Worm (Caenorhabditis elegans) whole organism, L1 larva: ENCODE measurements around the gene fbxa-160.

Source experiments
- C16A3.4 ChIP-seq: fragments of 150-350 bp; optimal IDR thresholded peaks from 2 replicates; lab custom pipeline; 2014; ENCODE audit warnings: missing biosample characterization, missing genetic modification characterization
- C34B4.2 ChIP-seq: sonication (generic microtip); optimal IDR thresholded peaks from 2 replicates; lab custom pipeline; 2017; ENCODE audit warnings: mild to moderate bottlenecking, missing genetic modification characterization, missing compliant biosample characterization
- Y116A8C.19 ChIP-seq: sonication (generic microtip); optimal IDR thresholded peaks from 2 replicates; lab custom pipeline; 2016; ENCODE audit warnings: missing compliant biosample characterization, missing genetic modification characterization, borderline replicate concordance
- aha-1 ChIP-seq: fragments of 150-350 bp; optimal IDR thresholded peaks from 2 replicates; lab custom pipeline; 2014; ENCODE audit warnings: missing biosample characterization, missing genetic modification characterization
- aly-2 ChIP-seq: fragments of 150-350 bp; optimal IDR thresholded peaks from 2 replicates; lab custom pipeline; 2014; ENCODE audit warnings: missing biosample characterization, missing genetic modification characterization
- blmp-1 ChIP-seq: fragments of 150-350 bp; optimal IDR thresholded peaks from 2 replicates; lab custom pipeline; 2014; ENCODE audit warnings: missing biosample characterization, missing genetic modification characterization
- ceh-8 ChIP-seq: fragments of 200-800 bp; sonication (Bioruptor generic); optimal IDR thresholded peaks from 2 replicates; lab custom pipeline; 2018; ENCODE audit warnings: mild to moderate bottlenecking, missing genetic modification characterization, moderate library complexity, missing compliant biosample characterization
- ceh-82 ChIP-seq, 3 experiments: fragments of 150-350 bp in 1 of 3; sonication (generic microtip) in 2 of 3; optimal IDR thresholded peaks; 2 replicates each; lab custom pipeline; 2014 to 2017; ENCODE audit warnings: missing biosample characterization in 3 of 3, missing genetic modification characterization in 3 of 3
- ceh-90 ChIP-seq: sonication (generic microtip); optimal IDR thresholded peaks from 2 replicates; lab custom pipeline; 2016; ENCODE audit warnings: missing genetic modification characterization, missing compliant biosample characterization
- ces-1 ChIP-seq: fragments of 150-350 bp; optimal IDR thresholded peaks from 2 replicates; lab custom pipeline; 2014; ENCODE audit warnings: missing biosample characterization, missing genetic modification reagents, missing genetic modification characterization
- dpl-1 ChIP-seq, 3 experiments: fragments of 150-350 bp in 2 of 3; sonication (generic microtip) in 1 of 3; optimal IDR thresholded peaks; 2 replicates each; lab custom pipeline; 2014 to 2017; ENCODE audit warnings: missing biosample characterization in 3 of 3, missing genetic modification characterization in 3 of 3, missing genetic modification reagents in 3 of 3
- efl-1 ChIP-seq, 4 experiments: fragments of 150-350 bp; optimal IDR thresholded peaks in 3 of 4; peaks in 1 of 4; 1 replicate in 1 of 4; 2 replicates in 3 of 4; lab custom pipeline; 2014; ENCODE audit warnings: missing biosample characterization in 2 of 4, missing genetic modification characterization in 2 of 4, missing genetic modification reagents in 2 of 4
- efl-3 ChIP-seq: fragments of 200-800 bp; sonication (Bioruptor generic); optimal IDR thresholded peaks from 2 replicates; lab custom pipeline; 2018; ENCODE audit warnings: mild to moderate bottlenecking, missing genetic modification characterization, missing compliant biosample characterization
- elt-2 ChIP-seq: sonication (generic microtip); optimal IDR thresholded peaks from 2 replicates; lab custom pipeline; 2016; ENCODE audit warnings: missing genetic modification characterization, mild to moderate bottlenecking, inconsistent platforms, missing compliant biosample characterization, missing genetic modification reagents
- elt-3 ChIP-seq, 6 experiments: fragments of 150-350 bp in 1 of 6; sonication (generic microtip); optimal IDR thresholded peaks; 2 replicates each; lab custom pipeline; 2017 to 2018; ENCODE audit warnings: missing biosample characterization in 6 of 6, missing genetic modification characterization in 6 of 6, inconsistent platforms in 1 of 6
- ets-5 ChIP-seq: fragments of 200-800 bp; sonication (Bioruptor generic); IDR thresholded peaks from 2 replicates; pipeline ENCODE4 v1.3.6; 2022; ENCODE audit warnings: missing genetic modification characterization, missing compliant biosample characterization
- fkh-10 ChIP-seq: sonication (generic microtip); optimal IDR thresholded peaks from 2 replicates; lab custom pipeline; 2017; ENCODE audit warnings: missing biosample characterization, missing genetic modification reagents, missing genetic modification characterization
- fkh-4 ChIP-seq: sonication (generic microtip); optimal IDR thresholded peaks from 2 replicates; lab custom pipeline; 2016; ENCODE audit warnings: missing compliant biosample characterization, missing genetic modification characterization, borderline replicate concordance
- fos-1 ChIP-seq: fragments of 150-350 bp; optimal IDR thresholded peaks from 2 replicates; lab custom pipeline; 2014; ENCODE audit warnings: missing biosample characterization, missing genetic modification characterization
- grh-1 ChIP-seq: fragments of 200-800 bp; sonication (Bioruptor generic); IDR thresholded peaks from 2 replicates; pipeline ENCODE4 v1.3.6; 2022; ENCODE audit warnings: missing genetic modification reagents, missing genetic modification characterization, missing compliant biosample characterization
- hpl-2 ChIP-seq: fragments of 150-350 bp; optimal IDR thresholded peaks from 2 replicates; lab custom pipeline; 2014; ENCODE audit warnings: missing biosample characterization, missing genetic modification reagents, missing genetic modification characterization
- isw-1 ChIP-seq: fragments of 200-800 bp; sonication (Bioruptor generic); IDR thresholded peaks from 2 replicates; pipeline ENCODE4 v1.3.6; 2022; ENCODE audit warnings: missing genetic modification characterization, missing compliant biosample characterization
- jun-1 ChIP-seq: fragments of 150-350 bp; optimal IDR thresholded peaks from 2 replicates; lab custom pipeline; 2014; ENCODE audit warnings: missing biosample characterization, missing genetic modification reagents, missing genetic modification characterization
- lin-14 ChIP-seq: fragments of 200-800 bp; sonication (Bioruptor generic); optimal IDR thresholded peaks from 2 replicates; lab custom pipeline; 2018; ENCODE audit warnings: mild to moderate bottlenecking, missing genetic modification characterization, moderate library complexity, missing compliant biosample characterization
- lin-15B ChIP-seq: fragments of 150-350 bp; sonication (generic microtip); optimal IDR thresholded peaks from 3 replicates; lab custom pipeline; 2014; ENCODE audit warnings: missing biosample characterization, missing genetic modification characterization
- lin-35 ChIP-seq, 2 experiments: fragments of 150-350 bp; optimal IDR thresholded peaks; 2 replicates each; lab custom pipeline; 2014; ENCODE audit warnings: missing biosample characterization in 2 of 2, missing genetic modification characterization in 2 of 2, missing genetic modification reagents in 2 of 2
- lir-3 ChIP-seq: sonication (generic microtip); optimal IDR thresholded peaks from 2 replicates; lab custom pipeline; 2016; ENCODE audit warnings: mild to moderate bottlenecking, missing genetic modification characterization, moderate library complexity, missing compliant biosample characterization; ENCODE audit not compliant: poor library complexity
- lsy-2 ChIP-seq, 2 experiments: fragments of 150-350 bp; optimal IDR thresholded peaks; 2 replicates each; lab custom pipeline; 2014; ENCODE audit warnings: missing biosample characterization in 2 of 2, missing genetic modification characterization in 2 of 2
- mdl-1 ChIP-seq, 2 experiments: fragments of 150-350 bp; optimal IDR thresholded peaks; 2 replicates each; lab custom pipeline; 2014 to 2017; ENCODE audit warnings: missing biosample characterization in 2 of 2, missing genetic modification characterization in 2 of 2, inconsistent platforms in 1 of 2
- mef-2 ChIP-seq: fragments of 150-350 bp; optimal IDR thresholded peaks from 2 replicates; lab custom pipeline; 2014; ENCODE audit warnings: missing biosample characterization, missing genetic modification characterization
- mep-1 ChIP-seq: fragments of 150-350 bp; optimal IDR thresholded peaks from 2 replicates; lab custom pipeline; 2014; ENCODE audit warnings: missing biosample characterization, missing genetic modification characterization
- nhr-11 ChIP-seq: fragments of 150-350 bp; optimal IDR thresholded peaks from 2 replicates; lab custom pipeline; 2014; ENCODE audit warnings: missing biosample characterization, missing genetic modification characterization
- nhr-19 ChIP-seq: fragments of 200-800 bp; sonication (Bioruptor generic); conservative IDR thresholded peaks from 2 replicates; pipeline ENCODE4 v1.3.6; 2022; ENCODE audit warnings: missing genetic modification characterization, missing compliant biosample characterization
- nhr-20 ChIP-seq: sonication (generic microtip); optimal IDR thresholded peaks from 2 replicates; lab custom pipeline; 2016; ENCODE audit warnings: mild to moderate bottlenecking, missing genetic modification characterization, missing compliant biosample characterization
- nhr-76 ChIP-seq: sonication (generic microtip); optimal IDR thresholded peaks from 2 replicates; lab custom pipeline; 2017; ENCODE audit warnings: missing biosample characterization, missing genetic modification characterization
- nhr-77 ChIP-seq: fragments of 150-350 bp; optimal IDR thresholded peaks from 2 replicates; lab custom pipeline; 2014; ENCODE audit warnings: missing biosample characterization, missing genetic modification characterization
- nhr-85 ChIP-seq: sonication (generic microtip); peaks from one replicate; lab custom pipeline; 2016; ENCODE audit warnings: missing genetic modification characterization, inconsistent platforms, missing compliant biosample characterization
- pag-3 ChIP-seq: sonication (generic microtip); optimal IDR thresholded peaks from 2 replicates; lab custom pipeline; 2017; ENCODE audit warnings: missing genetic modification characterization, mild to moderate bottlenecking, missing compliant biosample characterization, antibody characterized with exemption, borderline replicate concordance; ENCODE audit not compliant: insufficient read depth
- pax-3 ChIP-seq: fragments of 200-800 bp; sonication (Bioruptor generic); optimal IDR thresholded peaks from 2 replicates; lab custom pipeline; 2018; ENCODE audit warnings: mild to moderate bottlenecking, missing genetic modification characterization, moderate library complexity, missing compliant biosample characterization
- pqm-1 ChIP-seq: sonication (generic microtip); optimal IDR thresholded peaks from 3 replicates; lab custom pipeline; 2017; ENCODE audit warnings: missing biosample characterization, missing genetic modification characterization
- rnt-1 ChIP-seq: sonication (generic microtip); optimal IDR thresholded peaks from 2 replicates; lab custom pipeline; 2016; ENCODE audit warnings: mild to moderate bottlenecking, missing genetic modification characterization, moderate library complexity, missing compliant biosample characterization
- sup-37 ChIP-seq: fragments of 200-800 bp; sonication (Bioruptor generic); optimal IDR thresholded peaks from 2 replicates; lab custom pipeline; 2018; ENCODE audit warnings: mild to moderate bottlenecking, missing genetic modification characterization, missing compliant biosample characterization
- tbx-2 ChIP-seq: sonication (generic microtip); optimal IDR thresholded peaks from 2 replicates; lab custom pipeline; 2016; ENCODE audit warnings: missing genetic modification characterization, missing compliant biosample characterization
- unc-62 ChIP-seq: fragments of 150-350 bp; optimal IDR thresholded peaks from 2 replicates; lab custom pipeline; 2014; ENCODE audit warnings: missing biosample characterization, missing genetic modification reagents, missing genetic modification characterization
- unc-86 ChIP-seq: sonication (generic microtip); optimal IDR thresholded peaks from 2 replicates; lab custom pipeline; 2016; ENCODE audit warnings: missing genetic modification characterization, missing compliant biosample characterization
- vab-15 ChIP-seq: sonication (generic microtip); optimal IDR thresholded peaks from 2 replicates; lab custom pipeline; 2017; ENCODE audit warnings: missing genotype, mild to moderate bottlenecking, missing genetic modification characterization, missing compliant biosample characterization
- xbp-1 ChIP-seq: sonication (generic microtip); optimal IDR thresholded peaks from 2 replicates; lab custom pipeline; 2016; ENCODE audit warnings: missing genetic modification characterization, missing compliant biosample characterization
- zag-1 ChIP-seq: fragments of 150-350 bp; optimal IDR thresholded peaks from 2 replicates; lab custom pipeline; 2014; ENCODE audit warnings: missing biosample characterization, missing genetic modification characterization
- zip-4 ChIP-seq: fragments of 200-800 bp; sonication (Bioruptor generic); optimal IDR thresholded peaks from 2 replicates; lab custom pipeline; 2018; ENCODE audit warnings: mild to moderate bottlenecking, missing genetic modification characterization, moderate library complexity, missing compliant biosample characterization
- ztf-4 ChIP-seq: fragments of 150-350 bp; optimal IDR thresholded peaks from 2 replicates; lab custom pipeline; 2014; ENCODE audit warnings: missing biosample characterization, missing genetic modification characterization

The fbxa-160 gene

DNA sequence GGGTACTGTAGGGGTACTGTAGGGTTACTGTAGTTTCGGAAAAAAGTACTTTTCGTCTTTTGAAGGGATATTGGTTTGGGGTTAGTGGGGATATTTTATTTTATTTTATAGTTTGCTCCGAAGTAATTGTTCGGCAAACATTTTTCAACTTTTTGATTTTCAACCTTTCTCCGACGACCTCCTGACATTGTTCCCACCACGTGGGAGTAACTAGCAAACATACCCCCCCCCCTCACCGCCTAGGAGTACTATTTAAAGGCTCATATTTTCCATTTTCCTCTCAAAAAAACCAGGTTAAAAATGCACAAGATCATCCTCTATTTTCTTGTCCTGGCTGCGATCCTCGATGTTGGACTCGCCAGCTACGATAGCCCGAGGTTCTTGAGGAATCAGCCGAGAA, 41.6 kb upstream of the fbxa-160 start, which contains the start of gene srlf-29:
Gene srlf-29 (plus strand): TSS at position 301 of the 400 bp plus-strand sequence.
- TF ChIP-seq jun-1 (tag; lab: Kevin White, UChicago) (no peak), isw-1 (GFP tag; lab: Robert Waterston, UW) (no peak), pag-3 (no peak), efl-1 (optimal IDR thresholded peaks at IDR 0.05; lab: Kevin White, UChicago) (no peak), efl-1 (GFP tag; optimal IDR thresholded peaks at IDR 0.05 in 1 of 2; lab: Kevin White, UChicago) (no peak), fkh-10 (GFP tag; lab: Kevin White, UChicago) (no peak), nhr-85 (tag; lab: Kevin White, UChicago) (no peak)

DNA sequence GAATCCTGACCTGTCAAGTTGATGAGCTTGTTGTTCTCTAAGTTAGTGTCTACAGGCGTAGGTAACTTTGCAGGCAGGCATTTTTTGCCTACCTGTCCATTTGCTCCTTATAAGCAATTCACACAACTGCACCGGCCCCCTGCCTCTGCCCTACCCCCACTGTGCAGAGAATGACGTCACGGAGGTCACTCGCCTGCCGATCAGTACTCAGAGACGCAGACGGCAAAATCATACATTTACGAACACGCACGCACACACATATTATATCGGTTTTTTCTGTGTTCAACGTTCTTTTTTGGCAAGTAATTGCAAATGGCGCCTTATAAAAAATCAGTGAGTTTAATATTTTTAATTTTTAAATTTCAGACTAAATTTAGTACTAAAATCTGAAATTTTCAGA, 39.0 kb upstream of the fbxa-160 start, which contains the start of gene duxl-1:
Gene duxl-1 (plus strand): TSS at position 184 of the 400 bp plus-strand sequence.
- TF ChIP-seq grh-1 (GFP tag; lab: Robert Waterston, UW) = no peak
- no peak for TF ChIP-seq unc-62 (GFP tag; lab: Kevin White, UChicago)
- TF ChIP-seq elt-2 (tag; lab: Kevin White, UChicago) = peak; percentile 3
- TF ChIP-seq vab-15 (tag; lab: Kevin White, UChicago) = no peak
- peak in 1 of 2 experiments; percentile 38 for TF ChIP-seq lsy-2 (tag; optimal IDR thresholded peaks at IDR 0.05; lab: Kevin White, UChicago)
- TF ChIP-seq fos-1 (tag; lab: Kevin White, UChicago) = no peak
- TF ChIP-seq nhr-85 (tag; lab: Kevin White, UChicago) = peak; percentile 7
- peak in 2 of 3 experiments; percentile 7 to 15 for TF ChIP-seq dpl-1 (GFP tag; optimal IDR thresholded peaks at IDR 0.05; lab: Kevin White, UChicago)
- TF ChIP-seq lin-35 (GFP tag; optimal IDR thresholded peaks at IDR 0.05; lab: Kevin White, UChicago) = peak in 1 of 2 experiments; percentile 44
- no peak for TF ChIP-seq fkh-4 (tag; lab: Kevin White, UChicago)
- no peak for TF ChIP-seq zag-1 (tag; lab: Kevin White, UChicago)
- no peak for TF ChIP-seq nhr-19 (GFP tag; lab: Robert Waterston, UW)
- TF ChIP-seq sup-37 (GFP tag; lab: Kevin White, UChicago) = no peak
- no peak for TF ChIP-seq pag-3
- TF ChIP-seq blmp-1 = no peak
- TF ChIP-seq jun-1 (tag; lab: Kevin White, UChicago) = no peak
- no peak for TF ChIP-seq lir-3 (tag; lab: Kevin White, UChicago)
- TF ChIP-seq ceh-8 (GFP tag; lab: Kevin White, UChicago) = no peak
- peak; percentile 18 for TF ChIP-seq mep-1
- no peak for TF ChIP-seq nhr-77 (tag; lab: Kevin White, UChicago)
- no peak for TF ChIP-seq nhr-11 (tag; lab: Kevin White, UChicago)
- TF ChIP-seq tbx-2 (tag; lab: Kevin White, UChicago) = no peak
- TF ChIP-seq ets-5 (GFP tag; lab: Robert Waterston, UW) = no peak
- TF ChIP-seq mef-2 (tag; lab: Kevin White, UChicago) = no peak
- TF ChIP-seq unc-86 (tag; lab: Kevin White, UChicago) = no peak
- TF ChIP-seq Y116A8C.19 = no peak
- no peak for TF ChIP-seq zip-4 (GFP tag; lab: Kevin White, UChicago)
- no peak for TF ChIP-seq aly-2 (tag; lab: Kevin White, UChicago)
- no peak for TF ChIP-seq nhr-76
- peak; percentile 13 for TF ChIP-seq nhr-20 (tag; lab: Kevin White, UChicago)
- no peak for TF ChIP-seq ztf-4 (tag; lab: Kevin White, UChicago)
- no peak for TF ChIP-seq xbp-1 (tag; lab: Kevin White, UChicago)
- peak in 1 of 3 experiments; percentile 9 for TF ChIP-seq ceh-82 (tag; optimal IDR thresholded peaks at IDR 0.05; lab: Kevin White, UChicago)
- TF ChIP-seq pqm-1 (tag; lab: Kevin White, UChicago) = no peak
- peak; percentile 63 for TF ChIP-seq lin-14 (GFP tag; lab: Kevin White, UChicago)
- TF ChIP-seq rnt-1 (tag; lab: Kevin White, UChicago) = peak; percentile 24
- no peak for TF ChIP-seq ces-1 (GFP tag; lab: Kevin White, UChicago)
- TF ChIP-seq pax-3 = no peak
- TF ChIP-seq lin-15B (tag; lab: Kevin White, UChicago) = no peak
- TF ChIP-seq aha-1 (tag; lab: Kevin White, UChicago) = no peak
- no peak for TF ChIP-seq efl-3 (GFP tag; lab: Kevin White, UChicago)
- TF ChIP-seq elt-3 (tag; optimal IDR thresholded peaks at IDR 0.05; lab: Kevin White, UChicago) = no peak
- TF ChIP-seq mdl-1 (tag; optimal IDR thresholded peaks at IDR 0.05; lab: Kevin White, UChicago) = peak in 1 of 2 experiments; percentile 12
- no peak for TF ChIP-seq hpl-2 (GFP tag; lab: Kevin White, UChicago)
- no peak for TF ChIP-seq ceh-90 (tag; lab: Kevin White, UChicago)
- no peak for TF ChIP-seq C16A3.4 (tag; lab: Kevin White, UChicago)
- TF ChIP-seq C34B4.2 (tag; lab: Kevin White, UChicago) = no peak
